Worm (Caenorhabditis elegans) whole organism, L2 larva: ENCODE results near the gene F08D12.15.

ENCODE experiments used
- C34F6.9 ChIP-seq: fragments of 150-350 bp; optimal IDR thresholded peaks from 2 replicates; lab custom pipeline; 2014; ENCODE audit warnings: missing biosample characterization, missing genetic modification characterization
- F13H6.1 ChIP-seq: sonication (generic microtip); optimal IDR thresholded peaks from 2 replicates; lab custom pipeline; 2016; ENCODE audit warnings: missing genetic modification characterization, missing compliant biosample characterization
- R02D3.7 ChIP-seq: fragments of 150-350 bp; optimal IDR thresholded peaks from 2 replicates; lab custom pipeline; 2014; ENCODE audit warnings: missing biosample characterization, missing genetic modification characterization
- Y55F3AM.14 ChIP-seq: fragments of 200-800 bp; sonication (Bioruptor generic); optimal IDR thresholded peaks from 2 replicates; lab custom pipeline; 2018; ENCODE audit warnings: mild to moderate bottlenecking, missing genetic modification characterization, missing compliant biosample characterization
- ZK546.5 ChIP-seq: sonication (generic microtip); optimal IDR thresholded peaks from 2 replicates; lab custom pipeline; 2017; ENCODE audit warnings: missing biosample characterization, missing genetic modification characterization
- alr-1 ChIP-seq: fragments of 150-350 bp; optimal IDR thresholded peaks from 2 replicates; lab custom pipeline; 2014; ENCODE audit warnings: missing biosample characterization, missing genetic modification characterization
- aly-2 ChIP-seq: fragments of 150-350 bp; optimal IDR thresholded peaks from 2 replicates; lab custom pipeline; 2014; ENCODE audit warnings: missing biosample characterization, missing genetic modification characterization
- ama-1 ChIP-seq: fragments of 150-350 bp; optimal IDR thresholded peaks from 2 replicates; lab custom pipeline; 2018; ENCODE audit warnings: inconsistent platforms
- blmp-1 ChIP-seq: sonication (generic microtip); optimal IDR thresholded peaks from 2 replicates; lab custom pipeline; 2017; ENCODE audit warnings: missing genetic modification characterization, mild to moderate bottlenecking, missing compliant biosample characterization, antibody characterized with exemption, moderate library complexity; ENCODE audit not compliant: insufficient read depth
- ceh-16 ChIP-seq: fragments of 150-350 bp; optimal IDR thresholded peaks from 2 replicates; lab custom pipeline; 2014; ENCODE audit warnings: missing biosample characterization, missing genetic modification characterization
- ceh-82 ChIP-seq: fragments of 150-350 bp; optimal IDR thresholded peaks from 2 replicates; lab custom pipeline; 2014; ENCODE audit warnings: missing biosample characterization, missing genetic modification characterization
- crh-2 ChIP-seq: sonication (generic microtip); optimal IDR thresholded peaks from 2 replicates; lab custom pipeline; 2017; ENCODE audit warnings: missing biosample characterization, missing genetic modification characterization
- dmd-4 ChIP-seq: sonication (generic microtip); optimal IDR thresholded peaks from 2 replicates; lab custom pipeline; 2017; ENCODE audit warnings: missing biosample characterization, missing genetic modification characterization
- egl-27 ChIP-seq: sonication (generic microtip); optimal IDR thresholded peaks from 3 replicates; lab custom pipeline; 2017; ENCODE audit warnings: missing biosample characterization, missing genetic modification reagents, missing genetic modification characterization
- elt-1 ChIP-seq: fragments of 150-350 bp; optimal IDR thresholded peaks from 2 replicates; lab custom pipeline; 2014; ENCODE audit warnings: missing biosample characterization, missing genetic modification characterization
- elt-3 ChIP-seq: sonication (generic microtip); optimal IDR thresholded peaks from 2 replicates; lab custom pipeline; 2017; ENCODE audit warnings: missing biosample characterization, missing genetic modification characterization
- fos-1 ChIP-seq: fragments of 150-350 bp; optimal IDR thresholded peaks from 2 replicates; lab custom pipeline; 2014; ENCODE audit warnings: missing biosample characterization, missing genetic modification characterization
- gmeb-1 ChIP-seq: fragments of 150-350 bp; optimal IDR thresholded peaks from 2 replicates; lab custom pipeline; 2014; ENCODE audit warnings: missing biosample characterization, missing genetic modification characterization
- lin-11 ChIP-seq: fragments of 150-350 bp; sonication (generic microtip); optimal IDR thresholded peaks from 2 replicates; lab custom pipeline; 2014; ENCODE audit warnings: missing biosample characterization, missing genetic modification characterization, inconsistent platforms, mixed read lengths
- lin-13 ChIP-seq: fragments of 150-350 bp; optimal IDR thresholded peaks from 2 replicates; lab custom pipeline; 2014; ENCODE audit warnings: missing biosample characterization, missing genetic modification reagents, missing genetic modification characterization
- lin-39 ChIP-seq: fragments of 150-350 bp; optimal IDR thresholded peaks from 2 replicates; lab custom pipeline; 2014; ENCODE audit warnings: missing biosample characterization, missing genetic modification reagents, missing genetic modification characterization
- lsy-2 ChIP-seq, 2 experiments: fragments of 150-350 bp in 1 of 2; sonication (generic microtip) in 1 of 2; optimal IDR thresholded peaks; 2 replicates each; lab custom pipeline; 2014 to 2017; ENCODE audit warnings: missing biosample characterization in 2 of 2, missing genetic modification characterization in 2 of 2
- mab-5 ChIP-seq: fragments of 150-350 bp; optimal IDR thresholded peaks from 2 replicates; lab custom pipeline; 2014; ENCODE audit warnings: missing biosample characterization, missing genetic modification characterization
- mbf-1 ChIP-seq: sonication (generic microtip); optimal IDR thresholded peaks from 2 replicates; lab custom pipeline; 2017; ENCODE audit warnings: missing biosample characterization, missing genetic modification characterization
- mdl-1 ChIP-seq, 2 experiments: fragments of 150-350 bp in 1 of 2; sonication (generic microtip) in 1 of 2; optimal IDR thresholded peaks; 2 replicates each; lab custom pipeline; 2017; ENCODE audit warnings: missing biosample characterization in 2 of 2, missing genetic modification characterization in 2 of 2
- nhr-10 ChIP-seq: sonication (generic microtip); optimal IDR thresholded peaks from 2 replicates; lab custom pipeline; 2017; ENCODE audit warnings: missing biosample characterization, missing genetic modification characterization
- nhr-11 ChIP-seq: fragments of 150-350 bp; optimal IDR thresholded peaks from 2 replicates; lab custom pipeline; 2014; ENCODE audit warnings: missing biosample characterization, missing genetic modification characterization
- nhr-12 ChIP-seq: fragments of 150-350 bp; optimal IDR thresholded peaks from 2 replicates; lab custom pipeline; 2014; ENCODE audit warnings: missing biosample characterization, missing genetic modification characterization
- nhr-129 ChIP-seq: fragments of 150-350 bp; optimal IDR thresholded peaks from 2 replicates; lab custom pipeline; 2014; ENCODE audit warnings: missing biosample characterization, missing genetic modification characterization
- nhr-21 ChIP-seq: fragments of 150-350 bp; optimal IDR thresholded peaks from 2 replicates; lab custom pipeline; 2014; ENCODE audit warnings: missing biosample characterization, missing genetic modification characterization
- nhr-23 ChIP-seq: fragments of 150-350 bp; optimal IDR thresholded peaks from 2 replicates; lab custom pipeline; 2014; ENCODE audit warnings: missing biosample characterization, missing genetic modification reagents, missing genetic modification characterization
- nhr-237 ChIP-seq: fragments of 150-350 bp; optimal IDR thresholded peaks from 2 replicates; lab custom pipeline; 2014; ENCODE audit warnings: missing biosample characterization, missing genetic modification characterization
- nhr-25 ChIP-seq: fragments of 150-350 bp; sonication (generic microtip); optimal IDR thresholded peaks from 3 replicates; lab custom pipeline; 2014; ENCODE audit warnings: missing biosample characterization, missing genetic modification characterization
- nhr-6 ChIP-seq: fragments of 150-350 bp; optimal IDR thresholded peaks from 2 replicates; lab custom pipeline; 2014; ENCODE audit warnings: missing biosample characterization, missing genetic modification characterization
- nhr-77 ChIP-seq: fragments of 150-350 bp; optimal IDR thresholded peaks from 2 replicates; lab custom pipeline; 2014; ENCODE audit warnings: missing biosample characterization, missing genetic modification characterization
- peb-1 ChIP-seq: fragments of 150-350 bp; optimal IDR thresholded peaks from 2 replicates; lab custom pipeline; 2014; ENCODE audit warnings: missing biosample characterization, missing genetic modification characterization
- sem-4 ChIP-seq: fragments of 150-350 bp; optimal IDR thresholded peaks from 2 replicates; lab custom pipeline; 2014; ENCODE audit warnings: missing biosample characterization, missing genetic modification reagents, missing genetic modification characterization
- skn-1 ChIP-seq: sonication (generic microtip); optimal IDR thresholded peaks from 2 replicates; lab custom pipeline; 2017; ENCODE audit warnings: missing biosample characterization, missing genetic modification characterization
- sma-3 ChIP-seq: sonication (generic microtip); optimal IDR thresholded peaks from 2 replicates; lab custom pipeline; 2016; ENCODE audit warnings: missing genetic modification reagents, missing genetic modification characterization, missing compliant biosample characterization
- sma-9 ChIP-seq, 2 experiments: fragments of 150-350 bp in 1 of 2; sonication (generic microtip) in 1 of 2; optimal IDR thresholded peaks; 2 replicates each; lab custom pipeline; 2014 to 2016; ENCODE audit warnings: missing genetic modification characterization in 2 of 2, mild to moderate bottlenecking in 1 of 2, missing biosample characterization in 1 of 2, missing compliant biosample characterization in 1 of 2, missing genetic modification reagents in 1 of 2, moderate library complexity in 1 of 2
- snpc-4 ChIP-seq: fragments of 150-350 bp; optimal IDR thresholded peaks from 2 replicates; lab custom pipeline; 2014; ENCODE audit warnings: missing biosample characterization, missing genetic modification characterization
- unc-39 ChIP-seq: fragments of 150-350 bp; optimal IDR thresholded peaks from 2 replicates; lab custom pipeline; 2014; ENCODE audit warnings: missing biosample characterization, missing genetic modification characterization
- unc-55 ChIP-seq: fragments of 150-350 bp; sonication (generic microtip); optimal IDR thresholded peaks from 3 replicates; lab custom pipeline; 2014; ENCODE audit warnings: missing biosample characterization, missing genetic modification reagents, missing genetic modification characterization
- unc-62 ChIP-seq: fragments of 150-350 bp; optimal IDR thresholded peaks from 2 replicates; lab custom pipeline; 2014; ENCODE audit warnings: missing biosample characterization, missing genetic modification reagents, missing genetic modification characterization
- zag-1 ChIP-seq: fragments of 150-350 bp; optimal IDR thresholded peaks from 2 replicates; lab custom pipeline; 2014; ENCODE audit warnings: missing biosample characterization, missing genetic modification characterization
- ztf-1 ChIP-seq: fragments of 200-800 bp; sonication (Bioruptor generic); conservative IDR thresholded peaks from 2 replicates; pipeline ENCODE4 v1.3.6; 2022; ENCODE audit warnings: missing genetic modification characterization, missing compliant biosample characterization
- ztf-11 ChIP-seq: sonication (generic microtip); optimal IDR thresholded peaks from 2 replicates; lab custom pipeline; 2017; ENCODE audit warnings: missing biosample characterization, missing genetic modification characterization
- ztf-4 ChIP-seq: fragments of 150-350 bp; optimal IDR thresholded peaks from 2 replicates; lab custom pipeline; 2014; ENCODE audit warnings: missing biosample characterization, missing genetic modification characterization

Gene F08D12.15

DNA sequence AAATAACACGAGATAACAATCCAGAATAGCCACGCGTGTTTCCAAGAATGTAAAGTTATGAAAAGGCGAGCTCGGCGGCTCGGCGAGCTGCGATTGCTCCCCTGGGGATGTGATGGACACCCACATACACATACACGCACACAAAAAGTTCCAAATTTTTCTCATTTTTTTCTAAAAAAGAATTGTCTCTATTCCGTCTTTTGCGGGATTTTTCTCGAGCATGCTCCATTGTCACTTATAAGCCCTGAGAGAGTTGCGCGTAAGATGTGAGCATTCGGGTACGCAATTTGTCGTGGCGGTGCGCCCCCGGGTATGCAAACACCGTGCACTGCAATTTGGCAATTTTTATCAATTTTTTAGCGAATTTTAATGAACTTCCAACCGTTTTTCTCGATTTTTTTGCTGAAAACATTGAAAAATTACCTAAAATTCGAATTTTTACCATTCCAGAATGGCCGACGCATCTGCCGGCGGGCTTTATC, 20.6 kb downstream of the F08D12.15 start, which contains the start of the genes F08D12.12 and srpa-72:
Gene F08D12.12 (minus strand): TSS at position 51 of the 482 bp plus-strand sequence.
Gene srpa-72 (plus strand): TSS at position 451 of the 482 bp plus-strand sequence.
- no peak for TF ChIP-seq lin-13
- no peak for TF ChIP-seq nhr-10 (tag; lab: Kevin White, UChicago)
- no peak for TF ChIP-seq ceh-16 (tag; lab: Kevin White, UChicago)
- TF ChIP-seq skn-1 (tag; lab: Kevin White, UChicago): no peak
- TF ChIP-seq unc-55 (GFP tag; lab: Kevin White, UChicago): peak; percentile 57
- TF ChIP-seq R02D3.7 (tag; lab: Kevin White, UChicago): no peak
- no peak for TF ChIP-seq elt-1 (tag; lab: Kevin White, UChicago)
- TF ChIP-seq egl-27 (tag; lab: Kevin White, UChicago): no peak
- TF ChIP-seq ztf-4 (tag; lab: Kevin White, UChicago): no peak
- TF ChIP-seq elt-3 (tag; lab: Kevin White, UChicago): no peak
- TF ChIP-seq zag-1 (tag; lab: Kevin White, UChicago): no peak
- TF ChIP-seq nhr-237 (tag; lab: Kevin White, UChicago): no peak
- TF ChIP-seq nhr-129 (tag; lab: Kevin White, UChicago): peak; percentile 41
- TF ChIP-seq sma-3 (GFP tag; lab: Kevin White, UChicago): peak; percentile 29
- TF ChIP-seq sma-9 (GFP tag; optimal IDR thresholded peaks at IDR 0.05; lab: Kevin White, UChicago): no peak
- no peak for TF ChIP-seq sma-9 (tag; optimal IDR thresholded peaks at IDR 0.05; lab: Kevin White, UChicago)
- no peak for TF ChIP-seq ztf-1 (GFP tag; lab: Robert Waterston, UW)
- TF ChIP-seq alr-1: no peak
- peak; percentile 33 for TF ChIP-seq C34F6.9 (tag; lab: Kevin White, UChicago)
- TF ChIP-seq unc-62 (GFP tag; lab: Kevin White, UChicago): no peak
- peak in 1 of 2 experiments; percentile 39 for TF ChIP-seq mdl-1 (tag; optimal IDR thresholded peaks at IDR 0.05; lab: Kevin White, UChicago)
- no peak for TF ChIP-seq ztf-11
- TF ChIP-seq nhr-12 (tag; lab: Kevin White, UChicago): no peak
- TF ChIP-seq mbf-1: no peak
- TF ChIP-seq nhr-25 (tag; lab: Kevin White, UChicago): no peak
- no peak for TF ChIP-seq ZK546.5 (tag; lab: Kevin White, UChicago)
- TF ChIP-seq blmp-1: no peak
- TF ChIP-seq unc-39 (tag; lab: Kevin White, UChicago): no peak
- no peak for TF ChIP-seq ceh-82
- TF ChIP-seq nhr-6 (tag; lab: Kevin White, UChicago): no peak
- no peak for TF ChIP-seq snpc-4 (tag; lab: Kevin White, UChicago)
- no peak for TF ChIP-seq lin-39 (tag; lab: Kevin White, UChicago)
- peak; percentile 0 for TF ChIP-seq lin-11 (tag; lab: Kevin White, UChicago)
- TF ChIP-seq mab-5 (tag; lab: Kevin White, UChicago): peak; percentile 7
- TF ChIP-seq nhr-21 (tag; lab: Kevin White, UChicago): no peak
- TF ChIP-seq lsy-2 (tag; optimal IDR thresholded peaks at IDR 0.05; lab: Kevin White, UChicago): peak; percentile 24 to 60
- TF ChIP-seq aly-2 (tag; lab: Kevin White, UChicago): no peak
- TF ChIP-seq gmeb-1 (tag; lab: Kevin White, UChicago): no peak
- no peak for TF ChIP-seq nhr-77
- TF ChIP-seq ama-1 (lab: Kevin White, UChicago): no peak
- TF ChIP-seq F13H6.1: peak; percentile 24
- no peak for TF ChIP-seq peb-1 (tag; lab: Kevin White, UChicago)
- no peak for TF ChIP-seq Y55F3AM.14 (GFP tag; lab: Kevin White, UChicago)
- TF ChIP-seq nhr-11 (tag; lab: Kevin White, UChicago): no peak
- TF ChIP-seq dmd-4 (tag; lab: Kevin White, UChicago): no peak
- TF ChIP-seq fos-1 (tag; lab: Kevin White, UChicago): no peak
- no peak for TF ChIP-seq nhr-23
- no peak for TF ChIP-seq crh-2 (tag; lab: Kevin White, UChicago)
- TF ChIP-seq sem-4: no peak
